Fruit fly (Drosophila melanogaster): ENCODE results near the gene Rich.

DNA sequence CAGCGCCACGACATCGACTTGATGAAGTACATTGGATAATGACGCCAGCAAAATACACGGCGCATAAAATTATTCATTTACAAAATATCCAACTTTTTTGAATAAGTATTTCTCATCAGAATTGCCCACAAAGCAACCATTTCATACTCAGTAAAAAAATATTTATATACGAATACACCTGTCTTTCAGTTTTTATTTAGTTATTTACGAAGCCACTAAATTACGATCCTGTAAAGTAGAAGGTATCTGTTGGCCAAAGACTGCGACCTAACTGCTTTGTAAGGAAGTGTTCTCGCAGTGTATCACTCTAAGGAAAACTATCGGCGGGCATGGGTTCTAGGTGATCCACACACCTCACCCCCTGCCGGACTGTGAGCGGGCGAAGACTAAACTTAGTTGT lies 14.5 kb upstream of the Rich start:
- no peak for TF ChIP-seq CG11762 (GFP tag; optimal IDR thresholded peaks at IDR 0.05; ENCODE audit: insufficient read depth)
- no peak for TF ChIP-seq OdsH (GFP tag; optimal IDR thresholded peaks at IDR 0.05)
- no peak for TF ChIP-seq CG32006 (GFP tag; optimal IDR thresholded peaks at IDR 0.05)
- TF ChIP-seq CG8319 (GFP tag; optimal IDR thresholded peaks at IDR 0.05): no peak
- TF ChIP-seq Met (GFP tag; optimal IDR thresholded peaks at IDR 0.05): no peak

All from whole organism, prepupa.